Fruit fly (Drosophila melanogaster) whole organism, embryonic: Measurements from ENCODE around the gene Nt5b.

Experiments used
- ATbp ChIP-seq: fragments of 200-800 bp; sonication (Bioruptor generic); optimal IDR thresholded peaks from 2 replicates; lab custom pipeline; 2017; ENCODE audit warnings: missing biosample characterization, mild to moderate bottlenecking, missing genetic modification characterization, missing genetic modification reagents
- Asciz ChIP-seq: fragments of 200-800 bp; sonication (Bioruptor generic); optimal IDR thresholded peaks from 2 replicates; lab custom pipeline; 2017; ENCODE audit warnings: missing biosample characterization, mild to moderate bottlenecking, missing genetic modification characterization, missing genetic modification reagents
- Bgb ChIP-seq: fragments of 200-800 bp; sonication (Bioruptor generic); IDR thresholded peaks from 2 replicates; pipeline ENCODE4 v1.3.6; 2022; ENCODE audit warnings: missing biosample characterization, missing genetic modification characterization; ENCODE audit not compliant: partially characterized antibody
- CG1024 ChIP-seq: fragments of 200-800 bp; sonication (Bioruptor generic); IDR thresholded peaks from 2 replicates; pipeline ENCODE4 v1.3.6; 2022; ENCODE audit warnings: missing biosample characterization, missing genetic modification characterization
- CG10267 ChIP-seq: fragments of 200-800 bp; sonication (Bioruptor generic); optimal IDR thresholded peaks from 2 replicates; lab custom pipeline; 2018; ENCODE audit warnings: missing biosample characterization, mild to moderate bottlenecking, missing genetic modification characterization, moderate library complexity
- CG14050 ChIP-seq: fragments of 200-800 bp; sonication (Bioruptor generic); IDR thresholded peaks from 3 replicates; pipeline ENCODE4 v1.3.6; 2022; ENCODE audit warnings: missing biosample characterization, missing genetic modification characterization
- CG14441 ChIP-seq: fragments of 200-800 bp; sonication (Bioruptor generic); IDR thresholded peaks from 2 replicates; pipeline ENCODE4 v1.3.6; 2022; ENCODE audit warnings: missing biosample characterization, missing genetic modification characterization
- CG14965 ChIP-seq: fragments of 200-800 bp; sonication (Bioruptor generic); optimal IDR thresholded peaks from 2 replicates; lab custom pipeline; 2016; ENCODE audit warnings: missing biosample characterization, missing genetic modification characterization, borderline replicate concordance
- CG17361 ChIP-seq: fragments of 200-800 bp; sonication (Bioruptor generic); IDR thresholded peaks from 3 replicates; pipeline ENCODE4 v1.3.6; 2022; ENCODE audit warnings: missing biosample characterization, missing genetic modification characterization
- CG17612 ChIP-seq: fragments of 200-800 bp; sonication (Bioruptor generic); IDR thresholded peaks from 2 replicates; pipeline ENCODE4 v1.3.6; 2022; ENCODE audit warnings: missing biosample characterization, missing genetic modification characterization
- CG2678 ChIP-seq: fragments of 200-800 bp; sonication (Bioruptor generic); optimal IDR thresholded peaks from 3 replicates; lab custom pipeline; 2019; ENCODE audit warnings: missing biosample characterization, mild to moderate bottlenecking, missing genetic modification characterization, moderate library complexity
- CG2889 ChIP-seq: fragments of 200-800 bp; sonication (Bioruptor generic); IDR thresholded peaks from 3 replicates; pipeline ENCODE4 v1.3.6; 2022; ENCODE audit warnings: missing biosample characterization, missing genetic modification characterization
- CG32767 ChIP-seq: fragments of 200-800 bp; sonication (Bioruptor generic); IDR thresholded peaks from 2 replicates; pipeline ENCODE4 v1.3.6; 2022; ENCODE audit warnings: missing biosample characterization, missing genetic modification characterization
- CG33213 ChIP-seq: fragments of 200-800 bp; sonication (Bioruptor generic); optimal IDR thresholded peaks from 3 replicates; lab custom pipeline; 2016; ENCODE audit warnings: missing biosample characterization, missing genetic modification characterization
- CG43689 ChIP-seq: fragments of 200-800 bp; sonication (Bioruptor generic); IDR thresholded peaks from 2 replicates; pipeline ENCODE4 v1.3.6; 2022; ENCODE audit warnings: missing biosample characterization, missing genetic modification characterization
- CG4730 ChIP-seq: fragments of 200-800 bp; sonication (Bioruptor generic); IDR thresholded peaks from 2 replicates; pipeline ENCODE4 v1.3.6; 2022; ENCODE audit warnings: missing biosample characterization, missing genetic modification characterization
- CG5180 ChIP-seq: fragments of 200-800 bp; sonication (Bioruptor generic); optimal IDR thresholded peaks from 3 replicates; lab custom pipeline; 2017; ENCODE audit warnings: missing biosample characterization, missing genetic modification characterization, mild to moderate bottlenecking, moderate library complexity, missing genetic modification reagents
- CG7963 ChIP-seq: fragments of 200-800 bp; sonication (Bioruptor generic); IDR thresholded peaks from 3 replicates; pipeline ENCODE4 v1.3.6; 2022; ENCODE audit warnings: missing biosample characterization, missing genetic modification characterization; ENCODE audit not compliant: partially characterized antibody
- CG8290 ChIP-seq, 3 experiments: fragments of 200-800 bp; sonication (Bioruptor generic); optimal IDR thresholded peaks; 2 replicates each; lab custom pipeline; 2016 to 2019; ENCODE audit warnings: missing biosample characterization in 3 of 3, missing genetic modification characterization in 3 of 3, mild to moderate bottlenecking in 2 of 3, moderate library complexity in 1 of 3
- CG8388 ChIP-seq: fragments of 200-800 bp; sonication (Bioruptor generic); optimal IDR thresholded peaks from 2 replicates; lab custom pipeline; 2019; ENCODE audit warnings: missing biosample characterization, mild to moderate bottlenecking, missing genetic modification characterization, moderate library complexity
- CG9876 ChIP-seq: fragments of 200-800 bp; sonication (Bioruptor generic); optimal IDR thresholded peaks from 2 replicates; lab custom pipeline; 2016; ENCODE audit warnings: missing biosample characterization, missing genetic modification characterization
- CTCF ChIP-seq: fragments of 200-800 bp; sonication (Bioruptor generic); optimal IDR thresholded peaks from 2 replicates; lab custom pipeline; 2017; ENCODE audit warnings: missing biosample characterization, mild to moderate bottlenecking, missing genetic modification characterization, moderate library complexity
- D19A ChIP-seq: fragments of 200-800 bp; optimal IDR thresholded peaks from 3 replicates; lab custom pipeline; 2019; ENCODE audit warnings: missing biosample characterization, mild to moderate bottlenecking, missing genetic modification characterization, moderate library complexity
- H2.0 ChIP-seq: fragments of 200-800 bp; sonication (Bioruptor generic); IDR thresholded peaks from 2 replicates; pipeline ENCODE4 v1.3.6; 2022; ENCODE audit warnings: missing biosample characterization, missing genetic modification characterization
- Lhr ChIP-seq: fragments of 200-800 bp; sonication (Bioruptor generic); optimal IDR thresholded peaks from 3 replicates; lab custom pipeline; 2017; ENCODE audit warnings: mild to moderate bottlenecking, missing biosample characterization, missing genetic modification reagents, missing genetic modification characterization
- Meics ChIP-seq: fragments of 200-800 bp; sonication (Bioruptor generic); optimal IDR thresholded peaks from 2 replicates; lab custom pipeline; 2017; ENCODE audit warnings: missing biosample characterization, mild to moderate bottlenecking, missing genetic modification characterization
- Scr ChIP-seq: fragments of 200-800 bp; sonication (Bioruptor generic); IDR thresholded peaks from 2 replicates; pipeline ENCODE4 v1.3.6; 2022; ENCODE audit warnings: missing biosample characterization, missing genetic modification characterization; ENCODE audit not compliant: partially characterized antibody
- Sox102F ChIP-seq: fragments of 200-800 bp; sonication (Bioruptor generic); optimal IDR thresholded peaks from 2 replicates; lab custom pipeline; 2018; ENCODE audit warnings: missing biosample characterization, mild to moderate bottlenecking, missing genetic modification characterization, moderate library complexity
- Ssrp ChIP-seq: fragments of 200-800 bp; sonication (Bioruptor generic); optimal IDR thresholded peaks from 2 replicates; lab custom pipeline; 2018; ENCODE audit warnings: missing biosample characterization, mild to moderate bottlenecking, missing genetic modification characterization, moderate library complexity
- ab ChIP-seq: fragments of 200-800 bp; sonication (Bioruptor generic); optimal IDR thresholded peaks from 2 replicates; lab custom pipeline; 2016; ENCODE audit warnings: missing biosample characterization, missing genetic modification characterization
- al ChIP-seq: fragments of 200-800 bp; sonication (Bioruptor generic); IDR thresholded peaks from 2 replicates; pipeline ENCODE4 v1.3.6; 2022; ENCODE audit warnings: missing biosample characterization, missing genetic modification characterization
- ase ChIP-seq: fragments of 200-800 bp; sonication (Bioruptor generic); IDR thresholded peaks from 3 replicates; pipeline ENCODE4 v1.3.6; 2022; ENCODE audit warnings: missing biosample characterization, missing genetic modification characterization
- ci ChIP-seq: fragments of 200-800 bp; sonication (Bioruptor generic); IDR thresholded peaks from 3 replicates; pipeline ENCODE4 v1.3.6; 2022; ENCODE audit warnings: missing biosample characterization, missing genetic modification characterization
- dati ChIP-seq: fragments of 200-800 bp; sonication (Bioruptor generic); IDR thresholded peaks from 2 replicates; pipeline ENCODE4 v1.3.6; 2022; ENCODE audit warnings: missing biosample characterization, missing genetic modification characterization
- dpn ChIP-seq, 2 experiments: fragments of 200-800 bp; sonication (Bioruptor generic); optimal IDR thresholded peaks; 3 replicates each; lab custom pipeline; 2016; ENCODE audit warnings: missing biosample characterization in 2 of 2, missing genetic modification characterization in 2 of 2
- fru ChIP-seq: fragments of >200 bp; optimal IDR thresholded peaks from 2 replicates; lab custom pipeline; 2017
- fu2 ChIP-seq: fragments of 200-800 bp; sonication (Bioruptor generic); optimal IDR thresholded peaks from 2 replicates; lab custom pipeline; 2016; ENCODE audit warnings: missing biosample characterization, missing genetic modification characterization
- gfzf ChIP-seq: fragments of 200-800 bp; sonication (Bioruptor generic); optimal IDR thresholded peaks from 2 replicates; lab custom pipeline; 2016; ENCODE audit warnings: missing biosample characterization, mild to moderate bottlenecking, missing genetic modification characterization, moderate library complexity
- jumu ChIP-seq: fragments of 200-800 bp; sonication (Bioruptor generic); optimal IDR thresholded peaks from 3 replicates; lab custom pipeline; 2016; ENCODE audit warnings: missing biosample characterization, missing genetic modification characterization
- kni ChIP-seq: fragments of 200-800 bp; sonication (Bioruptor generic); optimal IDR thresholded peaks from 3 replicates; lab custom pipeline; 2017; ENCODE audit warnings: mild to moderate bottlenecking, missing biosample characterization, missing genetic modification reagents, missing genetic modification characterization
- lola ChIP-seq, 3 experiments: fragments of >200 bp in 2 of 3; fragments of 200-800 bp in 1 of 3; sonication (Bioruptor generic) in 1 of 3; optimal IDR thresholded peaks; 2 replicates each; lab custom pipeline; 2017 to 2019; ENCODE audit warnings: missing biosample characterization in 3 of 3, missing genetic modification characterization in 3 of 3, mild to moderate bottlenecking in 1 of 3, moderate library complexity in 1 of 3
- lov ChIP-seq, 2 experiments: fragments of 200-800 bp in 1 of 2; fragments of >200 bp in 1 of 2; sonication (Bioruptor generic) in 1 of 2; IDR thresholded peaks in 1 of 2; optimal IDR thresholded peaks in 1 of 2; 2 replicates in 1 of 2; 3 replicates in 1 of 2; pipeline versions ENCODE4 v1.3.6 to Lab custom; 2017 to 2022; ENCODE audit warnings: missing biosample characterization in 1 of 2, missing genetic modification characterization in 1 of 2
- oc ChIP-seq: fragments of 200-800 bp; sonication (Bioruptor generic); optimal IDR thresholded peaks from 2 replicates; lab custom pipeline; 2018; ENCODE audit warnings: missing biosample characterization, mild to moderate bottlenecking, missing genetic modification characterization, moderate library complexity
- otp ChIP-seq: fragments of 200-800 bp; sonication (Bioruptor generic); IDR thresholded peaks from 3 replicates; pipeline ENCODE4, ENCODE4 v1.3.6; 2022; ENCODE audit warnings: missing biosample characterization, missing genetic modification characterization
- pfk ChIP-seq: fragments of 200-800 bp; sonication (Bioruptor generic); optimal IDR thresholded peaks from 2 replicates; lab custom pipeline; 2018; ENCODE audit warnings: missing biosample characterization, mild to moderate bottlenecking, missing genetic modification characterization, moderate library complexity
- shn ChIP-seq: fragments of 200-800 bp; sonication (Bioruptor generic); optimal IDR thresholded peaks from 3 replicates; lab custom pipeline; 2016; ENCODE audit warnings: missing biosample characterization, missing genetic modification characterization
- stc ChIP-seq: fragments of 200-800 bp; sonication (Bioruptor generic); IDR thresholded peaks from 2 replicates; pipeline ENCODE4 v1.3.6; 2022; ENCODE audit warnings: missing biosample characterization, missing genetic modification characterization
- zen ChIP-seq: fragments of 200-800 bp; sonication (Bioruptor generic); optimal IDR thresholded peaks from 3 replicates; lab custom pipeline; 2018; ENCODE audit warnings: missing biosample characterization, mild to moderate bottlenecking, missing genetic modification characterization, moderate library complexity

Gene Nt5b

dm6 chrX:18366851-18367649, 42.9 kb downstream of the Nt5b start (continued):
- TF ChIP-seq CG8290 (GFP tag; optimal IDR thresholded peaks at IDR 0.05; lab: Kevin White, UChicago): no peak
- TF ChIP-seq CG8290 (tag; optimal IDR thresholded peaks at IDR 0.05; lab: Kevin White, UChicago): peak in 1 of 2 experiments; percentile 63
- no peak for TF ChIP-seq Bgb (GFP tag; lab: Robert Waterston, UW)
- peak; percentile 71 for TF ChIP-seq CG14441
- no peak; the same call in 2 of the 3 replicates for TF ChIP-seq ase (GFP tag; lab: Robert Waterston, UW)
- TF ChIP-seq Ssrp (tag; lab: Kevin White, UChicago): peak; percentile 45
- TF ChIP-seq jumu (GFP tag; lab: Kevin White, UChicago): peak; percentile 70
- TF ChIP-seq CTCF: no peak
- peak; percentile 77 for TF ChIP-seq al (GFP tag; lab: Robert Waterston, UW)
- no peak for TF ChIP-seq CG9876
- peak; percentile 15 for TF ChIP-seq Asciz (GFP tag; lab: Kevin White, UChicago)
- peak; percentile 44 for TF ChIP-seq fu2
- TF ChIP-seq CG33213: no peak
- peak; percentile 20 for TF ChIP-seq CG10267 (tag; lab: Kevin White, UChicago)
- TF ChIP-seq dati (GFP tag; lab: Robert Waterston, UW): no peak
- TF ChIP-seq D19A (tag; lab: Kevin White, UChicago): peak; percentile 62
- no peak for TF ChIP-seq lola (GFP tag; optimal IDR thresholded peaks at IDR 0.05; lab: Kevin White, UChicago)
- peak; percentile 54 for TF ChIP-seq CG5180 (GFP tag; lab: Kevin White, UChicago)
- peak; percentile 46; the same call in 2 of the 3 replicates for TF ChIP-seq CG17361 (GFP tag; lab: Robert Waterston, UW)
- peak; percentile 57; the same call in 1 of the 3 replicates for TF ChIP-seq CG14050 (GFP tag; lab: Robert Waterston, UW)
- TF ChIP-seq CG8388 (GFP tag; lab: Kevin White, UChicago): peak; percentile 37
- TF ChIP-seq ci (GFP tag; lab: Robert Waterston, UW): peak; percentile 60; the same call in 2 of the 3 replicates
- TF ChIP-seq CG1024 (GFP tag; lab: Robert Waterston, UW): 0 out of 2 replicates have a peak, but pooled peaks have one; percentile 4
- TF ChIP-seq CG2678 (tag; lab: Kevin White, UChicago): peak; percentile 91
- TF ChIP-seq CG14965 (GFP tag; lab: Kevin White, UChicago): no peak
- no peak for TF ChIP-seq gfzf (GFP tag; lab: Kevin White, UChicago)
- TF ChIP-seq CG4730 (GFP tag; lab: Robert Waterston, UW): peak; percentile 36; the same call in 1 of the 2 replicates
- TF ChIP-seq lov (optimal IDR thresholded peaks at IDR 0.05; lab: Kevin White, UChicago): no peak
- peak; percentile 44; the same call in 1 of the 3 replicates for TF ChIP-seq lov (GFP tag; IDR thresholded peaks at IDR 0.05; lab: Robert Waterston, UW)
- TF ChIP-seq stc (GFP tag; lab: Robert Waterston, UW): peak; percentile 71
- TF ChIP-seq CG32767: peak; percentile 79
- TF ChIP-seq Sox102F (GFP tag; lab: Kevin White, UChicago): peak; percentile 56
- TF ChIP-seq CG7963: no peak
- TF ChIP-seq shn: peak; percentile 75
- peak; percentile 64 for TF ChIP-seq CG2889 (GFP tag; lab: Robert Waterston, UW)
- TF ChIP-seq kni: no peak
- no peak for TF ChIP-seq fru (lab: Kevin White, UChicago)
- no peak for TF ChIP-seq ab (GFP tag; lab: Kevin White, UChicago)
- TF ChIP-seq CG17612: 0 out of 2 replicates have a peak, but pooled peaks have one; percentile 47
- peak; percentile 59 for TF ChIP-seq ATbp
- TF ChIP-seq CG43689 (GFP tag; lab: Robert Waterston, UW): peak; percentile 55
- peak; percentile 30 for TF ChIP-seq zen (tag; lab: Kevin White, UChicago)
- TF ChIP-seq H2.0 (GFP tag; lab: Robert Waterston, UW): 0 out of 2 replicates have a peak, but pooled peaks have one; percentile 10
- no peak for TF ChIP-seq Lhr (GFP tag; lab: Kevin White, UChicago)
- peak in 1 of 2 experiments; percentile 38 for TF ChIP-seq dpn (GFP tag; optimal IDR thresholded peaks at IDR 0.05; lab: Kevin White, UChicago)
- peak; percentile 68 for TF ChIP-seq Meics (GFP tag; lab: Kevin White, UChicago)
- TF ChIP-seq Scr: no peak
- peak; percentile 50 for TF ChIP-seq oc
- TF ChIP-seq otp (GFP tag; lab: Robert Waterston, UW): no peak; the same call in 2 of the 3 replicates
- no peak for TF ChIP-seq pfk (GFP tag; lab: Kevin White, UChicago)
